Worm (Caenorhabditis elegans) whole organism, young adult: Measurements from ENCODE around the gene nhr-247.
A peak's percentile ranks its signal among the peaks of the same experiment; 100 is the strongest.

Experiments
- aptf-3 ChIP-seq: fragments of 200-800 bp; sonication (Bioruptor generic); IDR thresholded peaks from 2 replicates; pipeline ENCODE4 v1.3.6; 2022; ENCODE audit warnings: missing genetic modification characterization, missing compliant biosample characterization
- cebp-1 ChIP-seq, 2 experiments: fragments of 200-800 bp in 1 of 2; sonication (Bioruptor generic) in 1 of 2; sonication (generic microtip) in 1 of 2; IDR thresholded peaks in 1 of 2; optimal IDR thresholded peaks in 1 of 2; 2 replicates each; pipeline versions ENCODE4 v1.3.6 to Lab custom; 2017 to 2022; ENCODE audit warnings: missing compliant biosample characterization in 2 of 2, missing genetic modification characterization in 2 of 2, mild to moderate bottlenecking in 1 of 2, missing genetic modification reagents in 1 of 2, moderate library complexity in 1 of 2
- egl-44 ChIP-seq: fragments of 200-800 bp; sonication (Bioruptor generic); IDR thresholded peaks from 2 replicates; pipeline ENCODE4 v1.3.6; 2022; ENCODE audit warnings: missing genetic modification reagents, missing genetic modification characterization, missing compliant biosample characterization

DNA sequence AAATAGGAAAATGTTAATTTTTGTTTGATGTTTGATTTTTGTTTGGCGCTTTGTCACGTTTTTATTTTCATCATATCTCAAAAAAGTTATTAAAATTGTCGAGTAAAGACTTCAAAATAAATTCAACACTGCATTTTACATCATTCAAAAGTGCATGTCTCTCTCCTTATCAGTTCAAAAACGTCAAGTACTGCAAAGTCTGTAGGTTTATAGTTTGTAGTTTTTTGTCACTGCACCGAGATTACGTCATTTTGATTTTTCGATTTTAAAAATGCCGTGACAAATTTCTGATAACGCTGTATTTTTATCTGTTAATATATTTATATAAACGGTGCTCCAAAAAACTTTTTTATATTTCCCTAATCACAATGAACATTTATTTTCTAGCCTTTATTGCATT, 31.9 kb downstream of the nhr-247 start, which contains the start of gene C29F3.7:
- TF ChIP-seq cebp-1 (GFP tag; IDR thresholded peaks at IDR 0.05; lab: Robert Waterston, UW) (peak; percentile 16; the same call in 1 of the 2 replicates), cebp-1 (tag; optimal IDR thresholded peaks at IDR 0.05; lab: Kevin White, UChicago) (no peak), egl-44 (no peak), aptf-3 (GFP tag; lab: Robert Waterston, UW) (no peak)
